Fruit fly (Drosophila melanogaster) whole organism, embryonic: ENCODE results near the gene CG4733.
A peak's percentile ranks its signal among the peaks of the same experiment; 100 is the strongest.

Experiments
- Abd-B ChIP-seq: fragments of 200-800 bp; sonication (Bioruptor generic); optimal IDR thresholded peaks from 2 replicates; lab custom pipeline; 2018; ENCODE audit warnings: missing biosample characterization, mild to moderate bottlenecking, missing genetic modification characterization, moderate library complexity
- Bdp1 ChIP-seq: fragments of 200-800 bp; sonication (Bioruptor generic); optimal IDR thresholded peaks from 3 replicates; lab custom pipeline; 2016; ENCODE audit warnings: missing biosample characterization, missing genetic modification characterization
- CG13894 ChIP-seq: fragments of 200-800 bp; sonication (Bioruptor generic); optimal IDR thresholded peaks from 3 replicates; lab custom pipeline; 2018; ENCODE audit warnings: missing biosample characterization, mild to moderate bottlenecking, missing genetic modification characterization, moderate library complexity
- CG15696 ChIP-seq: fragments of 200-800 bp; sonication (Bioruptor generic); optimal IDR thresholded peaks from 2 replicates; lab custom pipeline; 2019; ENCODE audit warnings: missing biosample characterization, mild to moderate bottlenecking, missing genetic modification characterization, moderate library complexity
- CG16779 ChIP-seq: fragments of 200-800 bp; sonication (Bioruptor generic); IDR thresholded peaks from 2 replicates; pipeline ENCODE4 v1.3.6; 2022; ENCODE audit warnings: missing biosample characterization, missing genetic modification characterization
- CG16813 ChIP-seq: fragments of 200-800 bp; sonication (Bioruptor generic); IDR thresholded peaks from 3 replicates; pipeline ENCODE4 v1.3.6; 2022; ENCODE audit warnings: missing biosample characterization, missing genetic modification characterization; ENCODE audit not compliant: partially characterized antibody
- CG2199 ChIP-seq: fragments of 200-800 bp; sonication (Bioruptor generic); IDR thresholded peaks from 3 replicates; pipeline ENCODE4 v1.3.6; 2022; ENCODE audit warnings: missing biosample characterization, missing genetic modification characterization
- CG3065 ChIP-seq: fragments of 200-800 bp; sonication (Bioruptor generic); optimal IDR thresholded peaks from 2 replicates; lab custom pipeline; 2016; ENCODE audit warnings: missing biosample characterization, missing genetic modification characterization
- CG32532 ChIP-seq: fragments of 200-800 bp; sonication (Bioruptor generic); IDR thresholded peaks from 2 replicates; pipeline ENCODE4 v1.3.6; 2022; ENCODE audit warnings: missing biosample characterization, missing genetic modification characterization
- CG3726 ChIP-seq: fragments of 200-800 bp; sonication (Bioruptor generic); IDR thresholded peaks from 3 replicates; pipeline ENCODE4, ENCODE4 v1.3.6; 2022; ENCODE audit warnings: missing biosample characterization, missing genetic modification characterization
- CG3995 ChIP-seq: fragments of 200-800 bp; sonication (Bioruptor generic); optimal IDR thresholded peaks from 3 replicates; lab custom pipeline; 2016; ENCODE audit warnings: missing biosample characterization, missing genetic modification characterization
- CG43689 ChIP-seq: fragments of 200-800 bp; sonication (Bioruptor generic); IDR thresholded peaks from 2 replicates; pipeline ENCODE4 v1.3.6; 2022; ENCODE audit warnings: missing biosample characterization, missing genetic modification characterization
- CG6683 ChIP-seq: fragments of 200-800 bp; sonication (Bioruptor generic); optimal IDR thresholded peaks from 2 replicates; lab custom pipeline; 2017; ENCODE audit warnings: missing biosample characterization, mild to moderate bottlenecking, missing genetic modification characterization, missing genetic modification reagents
- CG7556 ChIP-seq: fragments of 200-800 bp; sonication (Bioruptor generic); optimal IDR thresholded peaks from 2 replicates; lab custom pipeline; 2017; ENCODE audit warnings: missing biosample characterization, mild to moderate bottlenecking, missing genetic modification characterization
- CG7987 ChIP-seq: fragments of 200-800 bp; sonication (Bioruptor generic); optimal IDR thresholded peaks from 2 replicates; lab custom pipeline; 2018; ENCODE audit warnings: missing biosample characterization, mild to moderate bottlenecking, missing genetic modification characterization, moderate library complexity
- CG8290 ChIP-seq, 3 experiments: fragments of 200-800 bp; sonication (Bioruptor generic); optimal IDR thresholded peaks; 2 replicates each; lab custom pipeline; 2016 to 2019; ENCODE audit warnings: missing biosample characterization in 3 of 3, missing genetic modification characterization in 3 of 3, mild to moderate bottlenecking in 2 of 3, moderate library complexity in 1 of 3
- CG9215 ChIP-seq: fragments of 200-800 bp; sonication (Bioruptor generic); IDR thresholded peaks from 2 replicates; pipeline ENCODE4 v1.3.6; 2022; ENCODE audit warnings: missing biosample characterization, missing genetic modification characterization
- CG9817 ChIP-seq: fragments of 200-800 bp; sonication (Bioruptor generic); optimal IDR thresholded peaks from 2 replicates; lab custom pipeline; 2018; ENCODE audit warnings: missing biosample characterization, mild to moderate bottlenecking, missing genetic modification characterization, moderate library complexity
- Dad ChIP-seq: fragments of 200-800 bp; sonication (Bioruptor generic); optimal IDR thresholded peaks from 3 replicates; lab custom pipeline; 2016; ENCODE audit warnings: missing biosample characterization, missing genetic modification characterization
- Dek ChIP-seq: fragments of 200-800 bp; sonication (Bioruptor generic); optimal IDR thresholded peaks from 3 replicates; lab custom pipeline; 2019; ENCODE audit warnings: missing biosample characterization, mild to moderate bottlenecking, missing genetic modification characterization, moderate library complexity
- Dfd ChIP-seq, 2 experiments: fragments of >200 bp; optimal IDR thresholded peaks; 2 replicates each; lab custom pipeline; 2017; ENCODE audit warnings: missing biosample characterization in 2 of 2, missing genetic modification characterization in 2 of 2
- Elba2 ChIP-seq: fragments of 200-800 bp; sonication (Bioruptor generic); optimal IDR thresholded peaks from 3 replicates; lab custom pipeline; 2016; ENCODE audit warnings: missing biosample characterization, missing genetic modification characterization
- Ets97D ChIP-seq: fragments of 200-800 bp; sonication (Bioruptor generic); optimal IDR thresholded peaks from 3 replicates; lab custom pipeline; 2016; ENCODE audit warnings: missing biosample characterization, missing genetic modification characterization
- HHEX ChIP-seq: fragments of 200-800 bp; sonication (Bioruptor generic); optimal IDR thresholded peaks from 3 replicates; lab custom pipeline; 2017; ENCODE audit warnings: missing biosample characterization, mild to moderate bottlenecking, missing genetic modification characterization, missing genetic modification reagents
- HLH4C ChIP-seq: fragments of 200-800 bp; sonication (Bioruptor generic); IDR thresholded peaks from 3 replicates; pipeline ENCODE4 v1.3.6; 2022; ENCODE audit warnings: missing biosample characterization, missing genetic modification characterization; ENCODE audit not compliant: partially characterized antibody
- Lpt ChIP-seq: fragments of >200 bp; optimal IDR thresholded peaks from 2 replicates; lab custom pipeline; 2018; ENCODE audit warnings: missing biosample characterization, missing genetic modification characterization
- Mad ChIP-seq: fragments of 200-800 bp; sonication (Bioruptor generic); optimal IDR thresholded peaks from 2 replicates; lab custom pipeline; 2016; ENCODE audit warnings: missing biosample characterization, missing genetic modification characterization
- NK7.1 ChIP-seq: fragments of 200-800 bp; sonication (Bioruptor generic); optimal IDR thresholded peaks from 3 replicates; lab custom pipeline; 2016; ENCODE audit warnings: missing biosample characterization, missing genetic modification characterization
- Nf-YC ChIP-seq: fragments of 200-800 bp; optimal IDR thresholded peaks from 3 replicates; lab custom pipeline; 2019; ENCODE audit warnings: missing biosample characterization, mild to moderate bottlenecking, missing genetic modification characterization, moderate library complexity
- Poxn ChIP-seq: fragments of 200-800 bp; sonication (Bioruptor generic); IDR thresholded peaks from 2 replicates; pipeline ENCODE4 v1.3.6; 2022; ENCODE audit warnings: missing biosample characterization, missing genetic modification characterization
- ac ChIP-seq: fragments of 200-800 bp; sonication (Bioruptor generic); optimal IDR thresholded peaks from 3 replicates; lab custom pipeline; 2017; ENCODE audit warnings: missing biosample characterization, mild to moderate bottlenecking, missing genetic modification characterization
- cwo ChIP-seq: fragments of 200-800 bp; sonication (Bioruptor generic); optimal IDR thresholded peaks from 3 replicates; lab custom pipeline; 2017; ENCODE audit warnings: missing biosample characterization, missing genetic modification characterization, mild to moderate bottlenecking, moderate library complexity, missing genetic modification reagents
- disco-r ChIP-seq: fragments of 200-800 bp; sonication (Bioruptor generic); optimal IDR thresholded peaks from 2 replicates; lab custom pipeline; 2016; ENCODE audit warnings: missing biosample characterization, missing genetic modification characterization
- emc ChIP-seq: fragments of 200-800 bp; sonication (Bioruptor generic); optimal IDR thresholded peaks from 2 replicates; lab custom pipeline; 2016; ENCODE audit warnings: missing biosample characterization, missing genetic modification characterization
- fru ChIP-seq: fragments of >200 bp; optimal IDR thresholded peaks from 2 replicates; lab custom pipeline; 2017
- gce ChIP-seq: fragments of 200-800 bp; sonication (Bioruptor generic); IDR thresholded peaks from 3 replicates; pipeline ENCODE4 v1.3.6; 2022; ENCODE audit warnings: missing biosample characterization, missing genetic modification characterization
- insv ChIP-seq, 2 experiments: fragments of 200-800 bp; sonication (Bioruptor generic); optimal IDR thresholded peaks; 3 replicates each; lab custom pipeline; 2016 to 2018; ENCODE audit warnings: missing biosample characterization in 2 of 2, missing genetic modification characterization in 2 of 2
- inv ChIP-seq: fragments of 200-800 bp; sonication (Bioruptor generic); IDR thresholded peaks from 2 replicates; pipeline ENCODE4 v1.3.6; 2022; ENCODE audit warnings: missing biosample characterization, missing genetic modification characterization; ENCODE audit not compliant: partially characterized antibody
- odd ChIP-seq: fragments of 200-800 bp; sonication (Bioruptor generic); optimal IDR thresholded peaks from 2 replicates; lab custom pipeline; 2017; ENCODE audit warnings: missing biosample characterization, mild to moderate bottlenecking, missing genetic modification characterization
- pan ChIP-seq, 4 experiments: fragments of >200 bp in 3 of 4; fragments of 200-800 bp in 1 of 4; sonication (Bioruptor generic) in 1 of 4; optimal IDR thresholded peaks in 3 of 4; IDR thresholded peaks in 1 of 4; 2 replicates each; pipeline versions ENCODE4 v1.3.6 to Lab custom; 2017 to 2022; ENCODE audit warnings: missing biosample characterization in 2 of 4, missing genetic modification characterization in 2 of 4, mixed read lengths in 1 of 4
- prd ChIP-seq, 3 experiments: fragments of >200 bp in 2 of 3; fragments of 200-800 bp in 1 of 3; sonication (Bioruptor generic) in 1 of 3; optimal IDR thresholded peaks in 2 of 3; IDR thresholded peaks in 1 of 3; 2 replicates in 2 of 3; 3 replicates in 1 of 3; pipeline versions ENCODE4 v1.3.6 to Lab custom; 2017 to 2022; ENCODE audit warnings: missing biosample characterization in 1 of 3, missing genetic modification characterization in 1 of 3
- ro ChIP-seq: fragments of 200-800 bp; sonication (Bioruptor generic); IDR thresholded peaks from 2 replicates; pipeline ENCODE4 v1.3.6; 2022; ENCODE audit warnings: missing biosample characterization, missing genetic modification characterization
- salm ChIP-seq: fragments of 200-800 bp; sonication (Bioruptor generic); optimal IDR thresholded peaks from 2 replicates; lab custom pipeline; 2018; ENCODE audit warnings: missing biosample characterization, mild to moderate bottlenecking, missing genetic modification characterization
- sim ChIP-seq: fragments of 200-800 bp; sonication (Bioruptor generic); IDR thresholded peaks from 2 replicates; pipeline ENCODE4 v1.3.6; 2022; ENCODE audit warnings: missing biosample characterization, missing genetic modification characterization
- slbo ChIP-seq: fragments of 200-800 bp; sonication (Bioruptor generic); IDR thresholded peaks from 2 replicates; pipeline ENCODE4 v1.3.6; 2022; ENCODE audit warnings: missing biosample characterization, missing genetic modification characterization
- twi ChIP-seq: fragments of 200-800 bp; optimal IDR thresholded peaks from 2 replicates; lab custom pipeline; 2019; ENCODE audit warnings: missing biosample characterization, mild to moderate bottlenecking, missing genetic modification characterization, moderate library complexity
- vnd ChIP-seq: fragments of 200-800 bp; sonication (Bioruptor generic); IDR thresholded peaks from 3 replicates; pipeline ENCODE4 v1.3.6; 2022; ENCODE audit warnings: missing biosample characterization, missing genetic modification characterization; ENCODE audit not compliant: partially characterized antibody
- yki ChIP-seq: fragments of >200 bp; optimal IDR thresholded peaks from 3 replicates; lab custom pipeline; 2018
- z ChIP-seq: fragments of 200-800 bp; sonication (Bioruptor generic); IDR thresholded peaks from 3 replicates; pipeline ENCODE4 v1.3.6; 2022; ENCODE audit warnings: missing biosample characterization, missing genetic modification characterization

Gene CG4733

dm6 chr3R:19908863-19909343 is 18.4 kb downstream of the CG4733 start (continued):
- TF ChIP-seq pan (optimal IDR thresholded peaks at IDR 0.05; lab: Kevin White, UChicago): no peak
- TF ChIP-seq pan (GFP tag; optimal IDR thresholded peaks at IDR 0.05 in 1 of 2, IDR thresholded peaks at IDR 0.05 in 1 of 2): peak in 1 of 2 experiments; percentile 91
- TF ChIP-seq CG3995 (GFP tag; lab: Kevin White, UChicago): peak; percentile 29
- TF ChIP-seq HLH4C (GFP tag; lab: Robert Waterston, UW): no peak
- TF ChIP-seq HHEX: peak; percentile 78
- peak; percentile 84 for TF ChIP-seq CG7556 (GFP tag; lab: Kevin White, UChicago)
- peak; percentile 66 for TF ChIP-seq CG43689 (GFP tag; lab: Robert Waterston, UW)
- TF ChIP-seq CG32532 (GFP tag; lab: Robert Waterston, UW): peak; percentile 91
- TF ChIP-seq salm (tag; lab: Kevin White, UChicago): peak; percentile 70
- peak; percentile 79 for TF ChIP-seq cwo (GFP tag; lab: Kevin White, UChicago)
- TF ChIP-seq prd (optimal IDR thresholded peaks at IDR 0.05; lab: Kevin White, UChicago): no peak
- TF ChIP-seq prd (GFP tag; IDR thresholded peaks at IDR 0.05; lab: Robert Waterston, UW): peak; percentile 90
- TF ChIP-seq gce (GFP tag; lab: Robert Waterston, UW): peak; percentile 88; the same call in 2 of the 3 replicates
- no peak for TF ChIP-seq fru (lab: Kevin White, UChicago)
- TF ChIP-seq CG6683 (GFP tag; lab: Kevin White, UChicago): peak; percentile 53
- peak; percentile 79 for TF ChIP-seq odd (GFP tag; lab: Kevin White, UChicago)
- peak; percentile 34 for TF ChIP-seq emc (GFP tag; lab: Kevin White, UChicago)
- peak; percentile 73; the same call in 1 of the 3 replicates for TF ChIP-seq CG2199 (GFP tag; lab: Robert Waterston, UW)
- TF ChIP-seq ro (GFP tag; lab: Robert Waterston, UW): peak; percentile 69
- TF ChIP-seq NK7.1 (GFP tag; lab: Kevin White, UChicago): peak; percentile 56
- TF ChIP-seq insv (GFP tag; optimal IDR thresholded peaks at IDR 0.05; lab: Kevin White, UChicago): no peak
- peak; percentile 73 for TF ChIP-seq Bdp1
- TF ChIP-seq ac (GFP tag; lab: Kevin White, UChicago): no peak
- TF ChIP-seq sim (GFP tag; lab: Robert Waterston, UW): peak; percentile 60; the same call in 1 of the 2 replicates
- peak; percentile 71 for TF ChIP-seq Poxn (GFP tag; lab: Robert Waterston, UW)
- peak; percentile 65 for TF ChIP-seq CG9817 (tag; lab: Kevin White, UChicago)
- no peak for TF ChIP-seq twi (tag; lab: Kevin White, UChicago)
- TF ChIP-seq CG16779: peak; percentile 68; the same call in 1 of the 2 replicates
- TF ChIP-seq yki (lab: Kevin White, UChicago): no peak
- no peak for TF ChIP-seq Dfd (GFP tag; optimal IDR thresholded peaks at IDR 0.05; lab: Kevin White, UChicago)
- no peak for TF ChIP-seq CG16813 (GFP tag; lab: Robert Waterston, UW)
- TF ChIP-seq Ets97D: peak; percentile 38
- TF ChIP-seq CG8290 (GFP tag; optimal IDR thresholded peaks at IDR 0.05; lab: Kevin White, UChicago): peak; percentile 21
- peak in 1 of 2 experiments; percentile 96 for TF ChIP-seq CG8290 (tag; optimal IDR thresholded peaks at IDR 0.05; lab: Kevin White, UChicago)
- TF ChIP-seq Elba2 (GFP tag; lab: Kevin White, UChicago): no peak
- TF ChIP-seq Lpt (GFP tag; lab: Kevin White, UChicago): no peak
- TF ChIP-seq disco-r (GFP tag; lab: Kevin White, UChicago): peak; percentile 63
- peak; percentile 80 for TF ChIP-seq Mad (GFP tag; lab: Kevin White, UChicago)
- no peak for TF ChIP-seq Nf-YC (tag; lab: Kevin White, UChicago)
- no peak; the same call in 2 of the 3 replicates for TF ChIP-seq z (GFP tag; lab: Robert Waterston, UW)
- TF ChIP-seq CG7987 (GFP tag; lab: Kevin White, UChicago): peak; percentile 37
- no peak for TF ChIP-seq CG15696 (tag; lab: Kevin White, UChicago)
- TF ChIP-seq Dek (tag; lab: Kevin White, UChicago): peak; percentile 74
- TF ChIP-seq CG13894 (tag; lab: Kevin White, UChicago): peak; percentile 41
- 0 out of 3 replicates have a peak, but pooled peaks have one; percentile 49 for TF ChIP-seq CG3726 (GFP tag; lab: Robert Waterston, UW)
- TF ChIP-seq Abd-B (GFP tag; lab: Kevin White, UChicago): peak; percentile 63
- TF ChIP-seq Dad: peak; percentile 74
- peak; percentile 93 for TF ChIP-seq slbo (GFP tag; lab: Robert Waterston, UW)
- TF ChIP-seq CG3065 (GFP tag; lab: Kevin White, UChicago): peak; percentile 55
- TF ChIP-seq vnd (GFP tag; lab: Robert Waterston, UW): no peak
- no peak for TF ChIP-seq inv (GFP tag; lab: Robert Waterston, UW)
- TF ChIP-seq CG9215 (GFP tag; lab: Robert Waterston, UW): peak; percentile 39; the same call in 1 of the 2 replicates
